Fruit fly (Drosophila melanogaster) S2 (cell line): ENCODE results near the gene Rab9Fb.

Experiments
- CG8478 ChIP-seq: fragments of >200 bp; optimal IDR thresholded peaks from 2 replicates; lab custom pipeline; 2018
- CTCF ChIP-seq, 2 experiments: fragments of >200 bp; optimal IDR thresholded peaks; 2 replicates each; lab custom pipeline; 2018

- TF ChIP-seq CG8478 (lab: Kevin White, UChicago): no peak
- no peak for TF ChIP-seq CTCF (optimal IDR thresholded peaks at IDR 0.05; lab: Kevin White, UChicago)
These were observed 21.7 kb downstream of the Rab9Fb start, which contains the start of gene Myo10A for dm6 chrX:10930553-10931092.
